Fruit fly (Drosophila melanogaster) whole organism, prepupa: ENCODE measurements around the gene CG14007.
A peak's percentile ranks its signal among the peaks of the same experiment; 100 is the strongest.

Experiments used
- CG4318 ChIP-seq: fragments of 200-800 bp; sonication (Bioruptor generic); optimal IDR thresholded peaks from 3 replicates; lab custom pipeline; 2017; ENCODE audit warnings: missing biosample characterization, mild to moderate bottlenecking, missing genetic modification characterization
- CG6808 ChIP-seq: fragments of 200-800 bp; sonication (Bioruptor generic); optimal IDR thresholded peaks from 3 replicates; lab custom pipeline; 2017; ENCODE audit warnings: missing biosample characterization, missing genetic modification characterization, mild to moderate bottlenecking, moderate library complexity, missing genetic modification reagents
- CG8632 ChIP-seq: fragments of 200-800 bp; sonication (Bioruptor generic); optimal IDR thresholded peaks from 3 replicates; lab custom pipeline; 2016; ENCODE audit warnings: missing biosample characterization, missing genetic modification characterization
- Sox14 ChIP-seq: fragments of 200-800 bp; sonication (Bioruptor generic); optimal IDR thresholded peaks from 3 replicates; lab custom pipeline; 2016; ENCODE audit warnings: missing biosample characterization, missing genetic modification characterization
- ss ChIP-seq, 2 experiments: fragments of 200-800 bp; sonication (Bioruptor generic); optimal IDR thresholded peaks; 2 replicates in 1 of 2; 3 replicates in 1 of 2; lab custom pipeline; 2017 to 2018; ENCODE audit warnings: mild to moderate bottlenecking in 2 of 2, missing biosample characterization in 2 of 2, missing genetic modification characterization in 2 of 2, moderate library complexity in 1 of 2

dm6 chr2L:5730432-5730831 is 14.0 kb upstream of the CG14007 start:
- TF ChIP-seq CG4318 (GFP tag; lab: Kevin White, UChicago) (peak; percentile 51), CG8632 (GFP tag; lab: Kevin White, UChicago) (no peak), CG6808 (GFP tag; lab: Kevin White, UChicago) (no peak), ss (GFP tag; optimal IDR thresholded peaks at IDR 0.05; lab: Kevin White, UChicago) (no peak), Sox14 (GFP tag; lab: Kevin White, UChicago) (no peak)
